Worm (Caenorhabditis elegans): ENCODE data around the gene Y50E8A.1.

- TF ChIP-seq hlh-1 (tag; optimal IDR thresholded peaks at IDR 0.05) (no peak), pha-4 (tag; optimal IDR thresholded peaks at IDR 0.05) (no peak), elt-1 (tag; optimal IDR thresholded peaks at IDR 0.05; ENCODE audit: borderline replicate concordance, insufficient read depth) (no peak), lin-32 (GFP tag; optimal IDR thresholded peaks at IDR 0.05) (no peak), snpc-4 (tag; optimal IDR thresholded peaks at IDR 0.05) (no peak), nhr-237 (tag; optimal IDR thresholded peaks at IDR 0.05) (no peak), unc-39 (tag; optimal IDR thresholded peaks at IDR 0.05) (no peak), M03D4.4 (tag; optimal IDR thresholded peaks at IDR 0.05) (no peak), unc-62 (GFP tag; optimal IDR thresholded peaks at IDR 0.05) (no peak), nhr-12 (tag; optimal IDR thresholded peaks at IDR 0.05) (no peak), drap-1 (GFP tag; optimal IDR thresholded peaks at IDR 0.05) (no peak), zip-8 (tag; optimal IDR thresholded peaks at IDR 0.05) (no peak), elt-3 (tag; optimal IDR thresholded peaks at IDR 0.05) (no peak)
These were observed 10.6 kb upstream of the Y50E8A.1 start, which contains the start of gene fbxa-147 for ce11 chrV:14716114-14716513.
